Fruit fly (Drosophila melanogaster) whole organism, embryonic: ENCODE data around the gene CG10993.

Experiments used
- Awh ChIP-seq: fragments of 200-800 bp; sonication (Bioruptor generic); IDR thresholded peaks from 2 replicates; pipeline ENCODE4, ENCODE4 v1.3.6; 2022; ENCODE audit warnings: missing biosample characterization, missing genetic modification characterization
- CG10462 ChIP-seq: fragments of 200-800 bp; sonication (Bioruptor generic); optimal IDR thresholded peaks from 2 replicates; lab custom pipeline; 2016; ENCODE audit warnings: missing biosample characterization, missing genetic modification characterization
- CG10959 ChIP-seq: fragments of 200-800 bp; sonication (Bioruptor generic); IDR thresholded peaks from 2 replicates; pipeline ENCODE4 v1.3.6; 2022; ENCODE audit warnings: missing biosample characterization, missing genetic modification characterization
- CG11093 ChIP-seq: fragments of 200-800 bp; sonication (Bioruptor generic); IDR thresholded peaks from 3 replicates; pipeline ENCODE4 v1.3.6; 2022; ENCODE audit warnings: missing biosample characterization, missing genetic modification characterization
- CG11696 ChIP-seq: fragments of 200-800 bp; sonication (Bioruptor generic); IDR thresholded peaks from 2 replicates; pipeline ENCODE4 v1.3.6; 2022; ENCODE audit warnings: missing biosample characterization, missing genetic modification characterization
- CG12219 ChIP-seq: fragments of 200-800 bp; sonication (Bioruptor generic); optimal IDR thresholded peaks from 3 replicates; lab custom pipeline; 2018; ENCODE audit warnings: missing biosample characterization, mild to moderate bottlenecking, missing genetic modification characterization
- CG1233 ChIP-seq: fragments of 200-800 bp; sonication (Bioruptor generic); optimal IDR thresholded peaks from 4 replicates; lab custom pipeline; 2018; ENCODE audit warnings: missing biosample characterization, mild to moderate bottlenecking, missing genetic modification characterization
- CG13894 ChIP-seq: fragments of 200-800 bp; sonication (Bioruptor generic); optimal IDR thresholded peaks from 3 replicates; lab custom pipeline; 2018; ENCODE audit warnings: missing biosample characterization, mild to moderate bottlenecking, missing genetic modification characterization, moderate library complexity
- CG15011 ChIP-seq: fragments of 200-800 bp; sonication (Bioruptor generic); optimal IDR thresholded peaks from 3 replicates; lab custom pipeline; 2018; ENCODE audit warnings: missing biosample characterization, mild to moderate bottlenecking, missing genetic modification characterization
- CG1602 ChIP-seq: fragments of 200-800 bp; sonication (Bioruptor generic); optimal IDR thresholded peaks from 3 replicates; lab custom pipeline; 2016; ENCODE audit warnings: missing biosample characterization, missing genetic modification characterization
- CG17328 ChIP-seq: fragments of 200-800 bp; sonication (Bioruptor generic); IDR thresholded peaks from 2 replicates; pipeline ENCODE4 v1.3.6; 2022; ENCODE audit warnings: missing biosample characterization, missing genetic modification characterization
- CG18262 ChIP-seq: fragments of 200-800 bp; optimal IDR thresholded peaks from 3 replicates; lab custom pipeline; 2019; ENCODE audit warnings: missing biosample characterization, mild to moderate bottlenecking, missing genetic modification characterization, moderate library complexity
- CG1832 ChIP-seq: fragments of 200-800 bp; sonication (Bioruptor generic); optimal IDR thresholded peaks from 2 replicates; lab custom pipeline; 2017; ENCODE audit warnings: missing biosample characterization, mild to moderate bottlenecking, missing genetic modification characterization, inconsistent platforms
- CG2120 ChIP-seq: fragments of 200-800 bp; sonication (Bioruptor generic); optimal IDR thresholded peaks from 3 replicates; lab custom pipeline; 2016; ENCODE audit warnings: missing biosample characterization, missing genetic modification characterization
- CG31224 ChIP-seq: fragments of 200-800 bp; sonication (Bioruptor generic); IDR thresholded peaks from 2 replicates; pipeline ENCODE4 v1.3.6; 2022; ENCODE audit warnings: missing biosample characterization, missing genetic modification characterization
- CG34224 ChIP-seq: fragments of 200-800 bp; sonication (Bioruptor generic); IDR thresholded peaks from 3 replicates; pipeline ENCODE4 v1.3.6; 2022; ENCODE audit warnings: missing biosample characterization, missing genetic modification characterization; ENCODE audit not compliant: partially characterized antibody
- CG8281 ChIP-seq: fragments of 200-800 bp; sonication (Bioruptor generic); optimal IDR thresholded peaks from 2 replicates; lab custom pipeline; 2018; ENCODE audit warnings: missing biosample characterization, mild to moderate bottlenecking, missing genetic modification characterization, moderate library complexity
- CG9817 ChIP-seq: fragments of 200-800 bp; sonication (Bioruptor generic); optimal IDR thresholded peaks from 2 replicates; lab custom pipeline; 2018; ENCODE audit warnings: missing biosample characterization, mild to moderate bottlenecking, missing genetic modification characterization, moderate library complexity
- CkIIα-i1 ChIP-seq: fragments of 200-800 bp; sonication (Bioruptor generic); IDR thresholded peaks from 2 replicates; pipeline ENCODE4 v1.3.6; 2022; ENCODE audit warnings: missing biosample characterization, missing genetic modification characterization
- CoRest ChIP-seq: fragments of 200-800 bp; sonication (Bioruptor generic); optimal IDR thresholded peaks from 3 replicates; lab custom pipeline; 2018; ENCODE audit warnings: missing biosample characterization, mild to moderate bottlenecking, missing genetic modification characterization, moderate library complexity
- Deaf1 ChIP-seq: fragments of 200-800 bp; optimal IDR thresholded peaks from 3 replicates; lab custom pipeline; 2019; ENCODE audit warnings: missing biosample characterization, mild to moderate bottlenecking, missing genetic modification characterization, moderate library complexity
- Dref ChIP-seq: fragments of 200-800 bp; sonication (Bioruptor generic); IDR thresholded peaks from 2 replicates; pipeline ENCODE4 v1.3.6; 2022; ENCODE audit warnings: missing biosample characterization, missing genetic modification characterization
- Drgx ChIP-seq: fragments of 200-800 bp; sonication (Bioruptor generic); IDR thresholded peaks from 2 replicates; pipeline ENCODE4 v1.3.6; 2022; ENCODE audit warnings: missing biosample characterization, missing genetic modification characterization
- Eip74EF ChIP-seq, 2 experiments: fragments of 200-800 bp in 1 of 2; fragments of >200 bp in 1 of 2; sonication (Bioruptor generic) in 1 of 2; optimal IDR thresholded peaks; 2 replicates each; lab custom pipeline; 2017 to 2019; ENCODE audit warnings: missing biosample characterization in 2 of 2, missing genetic modification characterization in 2 of 2, mild to moderate bottlenecking in 1 of 2, moderate library complexity in 1 of 2
- Fer3 ChIP-seq: fragments of 200-800 bp; sonication (Bioruptor generic); optimal IDR thresholded peaks from 2 replicates; lab custom pipeline; 2018; ENCODE audit warnings: missing biosample characterization, mild to moderate bottlenecking, missing genetic modification characterization, moderate library complexity
- HLH3B ChIP-seq: fragments of 200-800 bp; sonication (Bioruptor generic); IDR thresholded peaks from 2 replicates; pipeline ENCODE4 v1.3.6; 2022; ENCODE audit warnings: missing biosample characterization, missing genetic modification characterization
- HLHmδ ChIP-seq: fragments of 200-800 bp; sonication (Bioruptor generic); optimal IDR thresholded peaks from 2 replicates; lab custom pipeline; 2018; ENCODE audit warnings: missing biosample characterization, mild to moderate bottlenecking, missing genetic modification characterization, moderate library complexity
- Hmr ChIP-seq: fragments of 200-800 bp; sonication (Bioruptor generic); optimal IDR thresholded peaks from 3 replicates; lab custom pipeline; 2017; ENCODE audit warnings: mild to moderate bottlenecking, missing biosample characterization, missing genetic modification reagents, missing genetic modification characterization
- Hmx ChIP-seq: fragments of 200-800 bp; sonication (Bioruptor generic); optimal IDR thresholded peaks from 2 replicates; lab custom pipeline; 2016; ENCODE audit warnings: missing biosample characterization, missing genetic modification characterization
- Oaz ChIP-seq: fragments of 200-800 bp; sonication (Bioruptor generic); IDR thresholded peaks from 2 replicates; pipeline ENCODE4 v1.3.6; 2022; ENCODE audit warnings: missing biosample characterization, missing genetic modification characterization
- Opbp ChIP-seq: fragments of 200-800 bp; sonication (Bioruptor generic); IDR thresholded peaks from 3 replicates; pipeline ENCODE4 v1.3.6; 2022; ENCODE audit warnings: missing biosample characterization, missing genetic modification characterization; ENCODE audit not compliant: partially characterized antibody
- bbx ChIP-seq: fragments of 200-800 bp; sonication (Bioruptor generic); IDR thresholded peaks from 2 replicates; pipeline ENCODE4 v1.3.6; 2022; ENCODE audit warnings: missing biosample characterization, missing genetic modification characterization; ENCODE audit not compliant: partially characterized antibody
- chif ChIP-seq, 2 experiments: fragments of 200-800 bp; sonication (Bioruptor generic); optimal IDR thresholded peaks; 3 replicates each; lab custom pipeline; 2016; ENCODE audit warnings: missing biosample characterization in 2 of 2, missing genetic modification characterization in 2 of 2
- crc ChIP-seq: fragments of 200-800 bp; sonication (Bioruptor generic); optimal IDR thresholded peaks from 2 replicates; lab custom pipeline; 2016; ENCODE audit warnings: missing biosample characterization, missing genetic modification characterization
- dm ChIP-seq: fragments of 200-800 bp; sonication (Bioruptor generic); optimal IDR thresholded peaks from 3 replicates; lab custom pipeline; 2016; ENCODE audit warnings: missing biosample characterization, missing genetic modification characterization
- fd64A ChIP-seq: fragments of 200-800 bp; sonication (Bioruptor generic); optimal IDR thresholded peaks from 3 replicates; lab custom pipeline; 2018; ENCODE audit warnings: missing biosample characterization, mild to moderate bottlenecking, missing genetic modification characterization
- ftz-f1 ChIP-seq: fragments of 200-800 bp; sonication (Bioruptor generic); optimal IDR thresholded peaks from 2 replicates; lab custom pipeline; 2016; ENCODE audit warnings: missing biosample characterization, missing genetic modification characterization
- hbn ChIP-seq: fragments of 200-800 bp; sonication (Bioruptor generic); IDR thresholded peaks from 2 replicates; pipeline ENCODE4 v1.3.6; 2022; ENCODE audit warnings: missing biosample characterization, missing genetic modification characterization; ENCODE audit not compliant: partially characterized antibody
- inv ChIP-seq: fragments of 200-800 bp; sonication (Bioruptor generic); IDR thresholded peaks from 2 replicates; pipeline ENCODE4 v1.3.6; 2022; ENCODE audit warnings: missing biosample characterization, missing genetic modification characterization; ENCODE audit not compliant: partially characterized antibody
- lola ChIP-seq, 3 experiments: fragments of >200 bp in 2 of 3; fragments of 200-800 bp in 1 of 3; sonication (Bioruptor generic) in 1 of 3; optimal IDR thresholded peaks; 2 replicates each; lab custom pipeline; 2017 to 2019; ENCODE audit warnings: missing biosample characterization in 3 of 3, missing genetic modification characterization in 3 of 3, mild to moderate bottlenecking in 1 of 3, moderate library complexity in 1 of 3
- nmo ChIP-seq: fragments of 200-800 bp; sonication (Bioruptor generic); optimal IDR thresholded peaks from 2 replicates; lab custom pipeline; 2018; ENCODE audit warnings: missing biosample characterization, mild to moderate bottlenecking, missing genetic modification characterization, moderate library complexity
- nom ChIP-seq: fragments of 200-800 bp; sonication (Bioruptor generic); optimal IDR thresholded peaks from 2 replicates; lab custom pipeline; 2017; ENCODE audit warnings: missing biosample characterization, missing genetic modification characterization, mild to moderate bottlenecking, moderate library complexity, missing genetic modification reagents
- pb ChIP-seq: fragments of 200-800 bp; sonication (Bioruptor generic); optimal IDR thresholded peaks from 3 replicates; lab custom pipeline; 2016; ENCODE audit warnings: missing biosample characterization, missing genetic modification characterization
- sens-2 ChIP-seq: fragments of 200-800 bp; sonication (Bioruptor generic); IDR thresholded peaks from 2 replicates; pipeline ENCODE4 v1.3.6; 2022; ENCODE audit warnings: missing biosample characterization, missing genetic modification characterization
- sima ChIP-seq: fragments of 200-800 bp; sonication (Bioruptor generic); optimal IDR thresholded peaks from 2 replicates; lab custom pipeline; 2016; ENCODE audit warnings: missing biosample characterization, missing genetic modification characterization
- stwl ChIP-seq: fragments of 200-800 bp; sonication (Bioruptor generic); optimal IDR thresholded peaks from 3 replicates; lab custom pipeline; 2018; ENCODE audit warnings: missing biosample characterization, mild to moderate bottlenecking, missing genetic modification characterization, moderate library complexity
- usp ChIP-seq: fragments of >200 bp; optimal IDR thresholded peaks from 2 replicates; lab custom pipeline; 2017; ENCODE audit warnings: missing biosample characterization, missing genetic modification characterization

CG10993 gene

dm6 chrX:13815526-13816173 is 24.7 kb upstream of the CG10993 start (continued):
- TF ChIP-seq Oaz (GFP tag; lab: Robert Waterston, UW) (0 out of 2 replicates have a peak, but pooled peaks have one; percentile 29), CG18262 (tag; lab: Kevin White, UChicago) (peak; percentile 71)

dm6 chrX:13814058-13814457 is 23.1 kb upstream of the CG10993 start:
- TF ChIP-seq ftz-f1 (GFP tag; lab: Kevin White, UChicago) (no peak), CG11093 (GFP tag; lab: Robert Waterston, UW) (no peak), Eip74EF (GFP tag; optimal IDR thresholded peaks at IDR 0.05; lab: Kevin White, UChicago) (no peak), crc (GFP tag; lab: Kevin White, UChicago) (no peak), Awh (GFP tag; lab: Robert Waterston, UW) (no peak), CG31224 (no peak), nom (no peak), Fer3 (no peak), lola (GFP tag; optimal IDR thresholded peaks at IDR 0.05; lab: Kevin White, UChicago) (no peak), sima (no peak), CG9817 (no peak), dm (GFP tag; lab: Kevin White, UChicago) (no peak), bbx (GFP tag; lab: Robert Waterston, UW) (no peak)
- TF ChIP-seq, all 482 proteins: peak for 0

dm6 chrX:13811480-13811879 is 20.6 kb upstream of the CG10993 start, which contains the start of gene CG11095:
Gene CG11095, plus strand, starts transcription at chrX:13811684.
- no peak for TF ChIP-seq CkIIα-i1 (GFP tag; lab: Robert Waterston, UW)
- peak; percentile 43 for TF ChIP-seq stwl (tag; lab: Kevin White, UChicago)
- TF ChIP-seq Opbp (GFP tag; lab: Robert Waterston, UW), result no peak
- TF ChIP-seq Hmx (GFP tag; lab: Kevin White, UChicago), result no peak
- TF ChIP-seq CG1233 (GFP tag; lab: Kevin White, UChicago), result no peak
- no peak for TF ChIP-seq chif (GFP tag; optimal IDR thresholded peaks at IDR 0.05; lab: Kevin White, UChicago)
- no peak for TF ChIP-seq pb (GFP tag; lab: Kevin White, UChicago)
- TF ChIP-seq Drgx, result 0 out of 2 replicates have a peak, but pooled peaks have one; percentile 27
- no peak for TF ChIP-seq CG13894 (tag; lab: Kevin White, UChicago)
- TF ChIP-seq CG2120, result no peak
- TF ChIP-seq HLHmδ, result no peak
- TF ChIP-seq CG8281 (tag; lab: Kevin White, UChicago), result no peak
- TF ChIP-seq CG12219 (GFP tag; lab: Kevin White, UChicago), result no peak
- TF ChIP-seq hbn (GFP tag; lab: Robert Waterston, UW), result peak; percentile 43; the same call in 1 of the 2 replicates
- TF ChIP-seq Deaf1 (tag; lab: Kevin White, UChicago), result no peak
- no peak for TF ChIP-seq nmo (GFP tag; lab: Kevin White, UChicago)
- TF ChIP-seq CG11696 (GFP tag; lab: Robert Waterston, UW), result no peak
- TF ChIP-seq CG17328, result no peak
- TF ChIP-seq CG15011 (GFP tag; lab: Kevin White, UChicago), result no peak
- no peak for TF ChIP-seq fd64A (GFP tag; lab: Kevin White, UChicago)
- no peak for TF ChIP-seq inv
- no peak for TF ChIP-seq HLH3B (GFP tag; lab: Robert Waterston, UW)
- TF ChIP-seq CG34224 (GFP tag; lab: Robert Waterston, UW), result peak; percentile 48; the same call in 2 of the 3 replicates
- no peak for TF ChIP-seq CG10959 (GFP tag; lab: Robert Waterston, UW)
- TF ChIP-seq CG1602 (GFP tag; lab: Kevin White, UChicago), result no peak
- TF ChIP-seq CoRest, result no peak
- TF ChIP-seq CG1832 (GFP tag; lab: Kevin White, UChicago), result no peak
- TF ChIP-seq Dref (GFP tag; lab: Robert Waterston, UW), result no peak
- no peak for TF ChIP-seq Hmr
- no peak for TF ChIP-seq usp
- TF ChIP-seq CG10462 (GFP tag; lab: Kevin White, UChicago), result no peak
- TF ChIP-seq sens-2, result no peak
